Worm (Caenorhabditis elegans): ENCODE data around the gene Y4C6B.4.

DNA sequence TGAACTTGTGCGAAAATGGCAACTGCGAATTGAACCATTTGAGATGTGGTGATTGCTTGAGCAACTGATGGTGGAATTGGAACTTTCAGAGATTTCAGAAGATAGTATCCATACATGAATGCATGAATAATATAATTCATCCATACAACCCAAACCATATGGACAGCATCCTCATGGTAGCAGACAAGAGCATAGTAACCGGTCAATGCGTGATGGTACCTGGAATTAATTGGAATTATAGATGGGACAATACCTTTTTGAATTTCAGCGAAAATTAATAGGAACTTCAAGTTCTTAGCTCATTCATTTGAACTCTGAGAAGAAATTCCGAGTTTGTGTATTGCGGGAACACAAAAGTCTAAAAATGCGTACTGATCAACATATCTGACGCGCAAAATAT is 48.7 kb downstream of the Y4C6B.4 start:
- TF ChIP-seq ama-1 (optimal IDR thresholded peaks at IDR 0.05) (no peak), elt-3 (tag; optimal IDR thresholded peaks at IDR 0.05) (no peak), crh-2 (tag; optimal IDR thresholded peaks at IDR 0.05) (no peak), ztf-4 (tag; optimal IDR thresholded peaks at IDR 0.05) (no peak), lsy-2 (tag; optimal IDR thresholded peaks at IDR 0.05) (no peak), nhr-237 (tag; optimal IDR thresholded peaks at IDR 0.05) (no peak), zag-1 (tag; optimal IDR thresholded peaks at IDR 0.05) (no peak)
